Fruit fly (Drosophila melanogaster) whole organism, embryonic: ENCODE measurements around the gene IntS4.

Experiments used
- Awh ChIP-seq: fragments of 200-800 bp; sonication (Bioruptor generic); IDR thresholded peaks from 2 replicates; pipeline ENCODE4, ENCODE4 v1.3.6; 2022; ENCODE audit warnings: missing biosample characterization, missing genetic modification characterization
- Bgb ChIP-seq: fragments of 200-800 bp; sonication (Bioruptor generic); IDR thresholded peaks from 2 replicates; pipeline ENCODE4 v1.3.6; 2022; ENCODE audit warnings: missing biosample characterization, missing genetic modification characterization; ENCODE audit not compliant: partially characterized antibody
- CG11085 ChIP-seq: fragments of 200-800 bp; sonication (Bioruptor generic); IDR thresholded peaks from 2 replicates; pipeline ENCODE4 v1.3.6; 2022; ENCODE audit warnings: missing biosample characterization, missing genetic modification characterization
- CG12391 ChIP-seq: fragments of 200-800 bp; sonication (Bioruptor generic); optimal IDR thresholded peaks from 3 replicates; lab custom pipeline; 2018; ENCODE audit warnings: missing biosample characterization, mild to moderate bottlenecking, missing genetic modification characterization, moderate library complexity
- CG14860 ChIP-seq: fragments of 200-800 bp; sonication (Bioruptor generic); IDR thresholded peaks from 3 replicates; pipeline ENCODE4 v1.3.6; 2022; ENCODE audit warnings: missing biosample characterization, missing genetic modification characterization; ENCODE audit not compliant: partially characterized antibody
- CG15011 ChIP-seq: fragments of 200-800 bp; sonication (Bioruptor generic); optimal IDR thresholded peaks from 3 replicates; lab custom pipeline; 2018; ENCODE audit warnings: missing biosample characterization, mild to moderate bottlenecking, missing genetic modification characterization
- CG15601 ChIP-seq: fragments of 200-800 bp; sonication (Bioruptor generic); optimal IDR thresholded peaks from 3 replicates; lab custom pipeline; 2019; ENCODE audit warnings: missing biosample characterization, mild to moderate bottlenecking, missing genetic modification characterization, moderate library complexity
- CG16813 ChIP-seq: fragments of 200-800 bp; sonication (Bioruptor generic); IDR thresholded peaks from 3 replicates; pipeline ENCODE4 v1.3.6; 2022; ENCODE audit warnings: missing biosample characterization, missing genetic modification characterization; ENCODE audit not compliant: partially characterized antibody
- CG17328 ChIP-seq: fragments of 200-800 bp; sonication (Bioruptor generic); IDR thresholded peaks from 2 replicates; pipeline ENCODE4 v1.3.6; 2022; ENCODE audit warnings: missing biosample characterization, missing genetic modification characterization
- CG17802 ChIP-seq: fragments of 200-800 bp; sonication (Bioruptor generic); optimal IDR thresholded peaks from 2 replicates; lab custom pipeline; 2018; ENCODE audit warnings: missing biosample characterization, mild to moderate bottlenecking, missing genetic modification characterization, moderate library complexity
- CG18011 ChIP-seq: fragments of 200-800 bp; sonication (Bioruptor generic); optimal IDR thresholded peaks from 2 replicates; lab custom pipeline; 2017; ENCODE audit warnings: missing biosample characterization, missing genetic modification characterization, mild to moderate bottlenecking, moderate library complexity, missing genotype
- CG2712 ChIP-seq: fragments of 200-800 bp; optimal IDR thresholded peaks from 3 replicates; lab custom pipeline; 2019; ENCODE audit warnings: missing biosample characterization, mild to moderate bottlenecking, missing genetic modification characterization, moderate library complexity
- CG2875 ChIP-seq: fragments of 200-800 bp; sonication (Bioruptor generic); optimal IDR thresholded peaks from 2 replicates; lab custom pipeline; 2017; ENCODE audit warnings: missing biosample characterization, mild to moderate bottlenecking, missing genetic modification characterization, missing genetic modification reagents
- CG3726 ChIP-seq: fragments of 200-800 bp; sonication (Bioruptor generic); IDR thresholded peaks from 3 replicates; pipeline ENCODE4, ENCODE4 v1.3.6; 2022; ENCODE audit warnings: missing biosample characterization, missing genetic modification characterization
- CG3838 ChIP-seq: fragments of 200-800 bp; sonication (Bioruptor generic); optimal IDR thresholded peaks from 3 replicates; lab custom pipeline; 2016; ENCODE audit warnings: missing biosample characterization, missing genetic modification characterization
- CG4328 ChIP-seq: fragments of 200-800 bp; sonication (Bioruptor generic); optimal IDR thresholded peaks from 3 replicates; lab custom pipeline; 2017; ENCODE audit warnings: missing biosample characterization, missing genetic modification reagents, missing genetic modification characterization
- CG4360 ChIP-seq: fragments of 200-800 bp; sonication (Bioruptor generic); IDR thresholded peaks from 2 replicates; pipeline ENCODE4 v1.3.6; 2022; ENCODE audit warnings: missing biosample characterization, missing genetic modification characterization
- CG7357 ChIP-seq: fragments of 200-800 bp; sonication (Bioruptor generic); IDR thresholded peaks from 3 replicates; pipeline ENCODE4 v1.3.6; 2022; ENCODE audit warnings: missing biosample characterization, missing genetic modification characterization
- Dp ChIP-seq: fragments of 200-800 bp; sonication (Bioruptor generic); optimal IDR thresholded peaks from 2 replicates; lab custom pipeline; 2018; ENCODE audit warnings: missing biosample characterization, mild to moderate bottlenecking, missing genetic modification characterization, moderate library complexity
- Dref ChIP-seq: fragments of 200-800 bp; sonication (Bioruptor generic); IDR thresholded peaks from 2 replicates; pipeline ENCODE4 v1.3.6; 2022; ENCODE audit warnings: missing biosample characterization, missing genetic modification characterization
- Gug ChIP-seq: fragments of 200-800 bp; sonication (Bioruptor generic); IDR thresholded peaks from 4 replicates; pipeline ENCODE4 v1.3.6; 2022; ENCODE audit warnings: missing biosample characterization, missing genetic modification characterization
- NC2α ChIP-seq: fragments of 200-800 bp; sonication (Bioruptor generic); optimal IDR thresholded peaks from 2 replicates; lab custom pipeline; 2016; ENCODE audit warnings: missing biosample characterization, missing genetic modification characterization
- NfI ChIP-seq: fragments of 200-800 bp; sonication (Bioruptor generic); optimal IDR thresholded peaks from 3 replicates; lab custom pipeline; 2018; ENCODE audit warnings: missing biosample characterization, mild to moderate bottlenecking, missing genetic modification characterization, moderate library complexity
- Pdp1 ChIP-seq, 2 experiments: fragments of 200-800 bp; sonication (Bioruptor generic); optimal IDR thresholded peaks; 3 replicates each; lab custom pipeline; 2016; ENCODE audit warnings: missing biosample characterization in 2 of 2, missing genetic modification characterization in 2 of 2, mild to moderate bottlenecking in 1 of 2, moderate library complexity in 1 of 2
- Rfx ChIP-seq: fragments of 200-800 bp; sonication (Bioruptor generic); IDR thresholded peaks from 2 replicates; pipeline ENCODE4 v1.3.6; 2022; ENCODE audit warnings: missing biosample characterization, missing genetic modification characterization
- Sox100B ChIP-seq: fragments of 200-800 bp; sonication (Bioruptor generic); optimal IDR thresholded peaks from 3 replicates; lab custom pipeline; 2018; ENCODE audit warnings: missing biosample characterization, mild to moderate bottlenecking, missing genetic modification characterization
- Vsx1 ChIP-seq: fragments of 200-800 bp; sonication (Bioruptor generic); optimal IDR thresholded peaks from 2 replicates; lab custom pipeline; 2017; ENCODE audit warnings: missing biosample characterization, mild to moderate bottlenecking, missing genetic modification characterization, missing genetic modification reagents
- Xbp1 ChIP-seq: fragments of 200-800 bp; sonication (Bioruptor generic); optimal IDR thresholded peaks from 3 replicates; lab custom pipeline; 2016; ENCODE audit warnings: missing biosample characterization, mild to moderate bottlenecking, missing genetic modification characterization
- abd-A ChIP-seq: fragments of 200-800 bp; sonication (Bioruptor generic); optimal IDR thresholded peaks from 3 replicates; lab custom pipeline; 2019; ENCODE audit warnings: missing biosample characterization, mild to moderate bottlenecking, missing genetic modification characterization, moderate library complexity
- bbx ChIP-seq: fragments of 200-800 bp; sonication (Bioruptor generic); IDR thresholded peaks from 2 replicates; pipeline ENCODE4 v1.3.6; 2022; ENCODE audit warnings: missing biosample characterization, missing genetic modification characterization; ENCODE audit not compliant: partially characterized antibody
- br ChIP-seq: fragments of >200 bp; optimal IDR thresholded peaks from 2 replicates; lab custom pipeline; 2017
- danr ChIP-seq: fragments of 200-800 bp; sonication (Bioruptor generic); IDR thresholded peaks from 2 replicates; pipeline ENCODE4 v1.3.6; 2022; ENCODE audit warnings: missing biosample characterization, missing genetic modification characterization
- disco-r ChIP-seq: fragments of 200-800 bp; sonication (Bioruptor generic); optimal IDR thresholded peaks from 2 replicates; lab custom pipeline; 2016; ENCODE audit warnings: missing biosample characterization, missing genetic modification characterization
- emc ChIP-seq: fragments of 200-800 bp; sonication (Bioruptor generic); optimal IDR thresholded peaks from 2 replicates; lab custom pipeline; 2016; ENCODE audit warnings: missing biosample characterization, missing genetic modification characterization
- eve ChIP-seq, 2 experiments: fragments of >200 bp; optimal IDR thresholded peaks; 2 replicates each; lab custom pipeline; 2017; ENCODE audit warnings: missing biosample characterization in 2 of 2, missing genetic modification characterization in 2 of 2
- eyg ChIP-seq: fragments of 200-800 bp; sonication (Bioruptor generic); optimal IDR thresholded peaks from 3 replicates; lab custom pipeline; 2016; ENCODE audit warnings: missing biosample characterization, missing genetic modification characterization
- fd64A ChIP-seq: fragments of 200-800 bp; sonication (Bioruptor generic); optimal IDR thresholded peaks from 3 replicates; lab custom pipeline; 2018; ENCODE audit warnings: missing biosample characterization, mild to moderate bottlenecking, missing genetic modification characterization
- ftz-f1 ChIP-seq: fragments of 200-800 bp; sonication (Bioruptor generic); optimal IDR thresholded peaks from 2 replicates; lab custom pipeline; 2016; ENCODE audit warnings: missing biosample characterization, missing genetic modification characterization
- gcm2 ChIP-seq: fragments of 200-800 bp; sonication (Bioruptor generic); optimal IDR thresholded peaks from 2 replicates; lab custom pipeline; 2016; ENCODE audit warnings: missing biosample characterization, missing genetic modification characterization
- insv ChIP-seq, 2 experiments: fragments of 200-800 bp; sonication (Bioruptor generic); optimal IDR thresholded peaks; 3 replicates each; lab custom pipeline; 2016 to 2018; ENCODE audit warnings: missing biosample characterization in 2 of 2, missing genetic modification characterization in 2 of 2
- kni ChIP-seq: fragments of 200-800 bp; sonication (Bioruptor generic); optimal IDR thresholded peaks from 3 replicates; lab custom pipeline; 2017; ENCODE audit warnings: mild to moderate bottlenecking, missing biosample characterization, missing genetic modification reagents, missing genetic modification characterization
- luna ChIP-seq: fragments of 200-800 bp; sonication (Bioruptor generic); optimal IDR thresholded peaks from 2 replicates; lab custom pipeline; 2016; ENCODE audit warnings: missing biosample characterization, missing genetic modification characterization
- mld ChIP-seq: fragments of 200-800 bp; sonication (Bioruptor generic); IDR thresholded peaks from 3 replicates; pipeline ENCODE4 v1.3.6; 2022; ENCODE audit warnings: missing biosample characterization, missing genetic modification characterization; ENCODE audit not compliant: partially characterized antibody
- nerfin-1 ChIP-seq: fragments of 200-800 bp; sonication (Bioruptor generic); optimal IDR thresholded peaks from 3 replicates; lab custom pipeline; 2019; ENCODE audit warnings: missing biosample characterization, mild to moderate bottlenecking, missing genetic modification characterization, moderate library complexity
- oc ChIP-seq: fragments of 200-800 bp; sonication (Bioruptor generic); optimal IDR thresholded peaks from 2 replicates; lab custom pipeline; 2018; ENCODE audit warnings: missing biosample characterization, mild to moderate bottlenecking, missing genetic modification characterization, moderate library complexity
- pzg ChIP-seq: fragments of 200-800 bp; sonication (Bioruptor generic); optimal IDR thresholded peaks from 3 replicates; lab custom pipeline; 2018; ENCODE audit warnings: missing biosample characterization, mild to moderate bottlenecking, missing genetic modification characterization, moderate library complexity
- ranshi ChIP-seq: fragments of 200-800 bp; sonication (Bioruptor generic); IDR thresholded peaks from 2 replicates; pipeline ENCODE4 v1.3.6; 2022; ENCODE audit warnings: missing biosample characterization, missing genetic modification characterization
- sima ChIP-seq: fragments of 200-800 bp; sonication (Bioruptor generic); optimal IDR thresholded peaks from 2 replicates; lab custom pipeline; 2016; ENCODE audit warnings: missing biosample characterization, missing genetic modification characterization
- sqz ChIP-seq: fragments of 200-800 bp; sonication (Bioruptor generic); optimal IDR thresholded peaks from 3 replicates; lab custom pipeline; 2018; ENCODE audit warnings: missing biosample characterization, mild to moderate bottlenecking, missing genetic modification characterization
- tll ChIP-seq, 2 experiments: fragments of 200-800 bp in 1 of 2; fragments of >200 bp in 1 of 2; sonication (Bioruptor generic) in 1 of 2; optimal IDR thresholded peaks; 2 replicates each; lab custom pipeline; 2017 to 2019; ENCODE audit warnings: missing biosample characterization in 2 of 2, missing genetic modification characterization in 2 of 2, mild to moderate bottlenecking in 1 of 2, moderate library complexity in 1 of 2
- trem ChIP-seq: fragments of 200-800 bp; optimal IDR thresholded peaks from 3 replicates; lab custom pipeline; 2019; ENCODE audit warnings: missing biosample characterization, mild to moderate bottlenecking, missing genetic modification characterization, moderate library complexity

The IntS4 gene

DNA sequence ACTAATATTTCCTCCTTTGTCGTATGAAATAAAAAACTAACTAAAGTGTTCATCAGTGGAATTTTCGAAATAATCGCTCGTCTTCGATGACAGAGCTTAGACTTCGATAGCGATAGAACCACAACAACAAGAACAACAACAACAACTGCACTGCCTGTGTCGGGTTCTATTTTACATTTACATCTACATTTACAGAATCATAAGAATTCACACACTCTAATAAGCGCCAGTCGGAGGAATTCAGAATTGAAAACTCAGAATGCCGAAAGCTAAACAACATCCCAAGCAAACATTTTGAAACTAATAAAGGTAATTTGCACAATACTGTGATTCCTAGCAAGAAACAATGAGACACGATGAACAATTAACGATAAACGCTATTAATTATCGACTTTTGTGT, 4.3 kb downstream of the IntS4 start (continued):
- TF ChIP-seq oc (tag; lab: Kevin White, UChicago) (no peak), Gug (GFP tag; lab: Robert Waterston, UW) (no peak), Xbp1 (GFP tag; lab: Kevin White, UChicago) (no peak), Pdp1 (GFP tag; optimal IDR thresholded peaks at IDR 0.05; lab: Kevin White, UChicago) (no peak), NfI (GFP tag; lab: Kevin White, UChicago) (no peak), Dp (peak; percentile 48), emc (no peak), kni (no peak), CG18011 (GFP tag; lab: Kevin White, UChicago) (no peak), danr (no peak), pzg (GFP tag; lab: Kevin White, UChicago) (peak; percentile 6), CG17802 (tag; lab: Kevin White, UChicago) (no peak), ranshi (no peak), CG14860 (peak; percentile 60; the same call in 2 of the 3 replicates), Awh (GFP tag; lab: Robert Waterston, UW) (no peak), tll (GFP tag; optimal IDR thresholded peaks at IDR 0.05; lab: Kevin White, UChicago) (no peak), NC2α (GFP tag; lab: Kevin White, UChicago) (no peak), Sox100B (GFP tag; lab: Kevin White, UChicago) (no peak), trem (tag; lab: Kevin White, UChicago) (no peak), Rfx (no peak), CG15011 (GFP tag; lab: Kevin White, UChicago) (no peak), CG12391 (tag; lab: Kevin White, UChicago) (no peak), CG4360 (GFP tag; lab: Robert Waterston, UW) (peak; percentile 92), luna (no peak), abd-A (tag; lab: Kevin White, UChicago) (no peak), CG2875 (GFP tag; lab: Kevin White, UChicago) (no peak), CG17328 (GFP tag; lab: Robert Waterston, UW) (no peak), eyg (GFP tag; lab: Kevin White, UChicago) (no peak), CG15601 (tag; lab: Kevin White, UChicago) (no peak), bbx (GFP tag; lab: Robert Waterston, UW) (0 out of 2 replicates have a peak, but pooled peaks have one; percentile 37), br (lab: Kevin White, UChicago) (no peak), CG3726 (no peak), mld (GFP tag; lab: Robert Waterston, UW) (0 out of 3 replicates have a peak, but pooled peaks have one; percentile 30), ftz-f1 (GFP tag; lab: Kevin White, UChicago) (no peak), disco-r (GFP tag; lab: Kevin White, UChicago) (no peak), CG11085 (GFP tag; lab: Robert Waterston, UW) (no peak), eve (GFP tag; optimal IDR thresholded peaks at IDR 0.05; lab: Kevin White, UChicago) (no peak), CG4328 (GFP tag; lab: Kevin White, UChicago) (no peak), CG7357 (GFP tag; lab: Robert Waterston, UW) (no peak), CG2712 (tag; lab: Kevin White, UChicago) (no peak), CG16813 (peak; percentile 52), Bgb (GFP tag; lab: Robert Waterston, UW) (peak; percentile 49; the same call in 1 of the 2 replicates), sqz (GFP tag; lab: Kevin White, UChicago) (no peak), Dref (GFP tag; lab: Robert Waterston, UW) (peak; percentile 56), sima (GFP tag; lab: Kevin White, UChicago) (no peak), Vsx1 (GFP tag; lab: Kevin White, UChicago) (no peak), gcm2 (GFP tag; lab: Kevin White, UChicago) (no peak), fd64A (GFP tag; lab: Kevin White, UChicago) (no peak), CG3838 (GFP tag; lab: Kevin White, UChicago) (no peak), nerfin-1 (tag; lab: Kevin White, UChicago) (no peak), insv (GFP tag; optimal IDR thresholded peaks at IDR 0.05; lab: Kevin White, UChicago) (no peak)
